Fruit fly (Drosophila melanogaster): Measurements from ENCODE around the gene CG42460.

Gene CG42460

dm6 chr2L:3354642-3355380 is 33.5 kb downstream of the CG42460 start, which contains the start of gene E23 (continued):
- TF ChIP-seq abd-A (tag; optimal IDR thresholded peaks at IDR 0.05) (peak; percentile 87), CG13123 (GFP tag; optimal IDR thresholded peaks at IDR 0.05) (peak; percentile 97), Doc2 (GFP tag; IDR thresholded peaks at IDR 0.05) (no peak; the same call in none of the 2 replicates), Poxn (GFP tag; IDR thresholded peaks at IDR 0.05) (peak; percentile 89), nom (GFP tag; optimal IDR thresholded peaks at IDR 0.05) (peak; percentile 92), CG12744 (GFP tag; optimal IDR thresholded peaks at IDR 0.05) (peak; percentile 93), slbo (GFP tag; IDR thresholded peaks at IDR 0.05) (peak; percentile 98), kni (GFP tag; optimal IDR thresholded peaks at IDR 0.05) (peak; percentile 96), unc-4 (GFP tag; IDR thresholded peaks at IDR 0.05; ENCODE audit: partially characterized antibody) (peak; percentile 40; the same call in 1 of the 2 replicates), H15 (GFP tag; IDR thresholded peaks at IDR 0.05) (peak; percentile 98), CG2712 (tag; optimal IDR thresholded peaks at IDR 0.05) (peak; percentile 100), bbx (GFP tag; IDR thresholded peaks at IDR 0.05; ENCODE audit: partially characterized antibody) (peak; percentile 69; the same call in 1 of the 2 replicates), Taf1 (GFP tag; IDR thresholded peaks at IDR 0.05) (peak; percentile 92), dati (GFP tag; IDR thresholded peaks at IDR 0.05) (peak; percentile 49; the same call in 1 of the 2 replicates), Atf-2 (GFP tag; optimal IDR thresholded peaks at IDR 0.05) (peak; percentile 95), gfzf (GFP tag; optimal IDR thresholded peaks at IDR 0.05) (no peak), CG17328 (GFP tag; IDR thresholded peaks at IDR 0.05) (peak; percentile 97), Six4 (GFP tag; optimal IDR thresholded peaks at IDR 0.05) (peak; percentile 98), br (optimal IDR thresholded peaks at IDR 0.05) (no peak), sug (tag; optimal IDR thresholded peaks at IDR 0.05) (peak; percentile 97), Antp (GFP tag; optimal IDR thresholded peaks at IDR 0.05) (peak; percentile 92), phol (tag; optimal IDR thresholded peaks at IDR 0.05) (peak; percentile 99), sd (tag; optimal IDR thresholded peaks at IDR 0.05) (peak; percentile 95), lbe (GFP tag; optimal IDR thresholded peaks at IDR 0.05) (peak; percentile 93), CG6683 (GFP tag; optimal IDR thresholded peaks at IDR 0.05) (peak; percentile 97), CG7271 (tag; optimal IDR thresholded peaks at IDR 0.05) (peak; percentile 83), Gsc (GFP tag; IDR thresholded peaks at IDR 0.05) (peak; percentile 92), HLHmδ (GFP tag; optimal IDR thresholded peaks at IDR 0.05) (peak; percentile 7), CG32532 (GFP tag; IDR thresholded peaks at IDR 0.05) (peak; percentile 98), TFAM (GFP tag; optimal IDR thresholded peaks at IDR 0.05) (peak; percentile 90), ranshi (GFP tag; IDR thresholded peaks at IDR 0.05) (peak; percentile 97), CG10209 (GFP tag; optimal IDR thresholded peaks at IDR 0.05) (peak; percentile 99), cad (GFP tag; optimal IDR thresholded peaks at IDR 0.05) (no peak), CG9437 (GFP tag; optimal IDR thresholded peaks at IDR 0.05) (peak; percentile 97), CG9797 (GFP tag; optimal IDR thresholded peaks at IDR 0.05) (peak; percentile 56), CG12769 (tag; optimal IDR thresholded peaks at IDR 0.05) (peak; percentile 89), CG33213 (GFP tag; optimal IDR thresholded peaks at IDR 0.05) (peak; percentile 91), Kr (GFP tag; optimal IDR thresholded peaks at IDR 0.05) (peak; percentile 83), gsb (GFP tag; IDR thresholded peaks at IDR 0.05) (peak; percentile 97), CG14050 (GFP tag; IDR thresholded peaks at IDR 0.05) (peak; percentile 97), Ada2b (GFP tag; IDR thresholded peaks at IDR 0.05) (peak; percentile 97), amos (GFP tag; IDR thresholded peaks at IDR 0.05; ENCODE audit: partially characterized antibody) (peak; percentile 58; the same call in 1 of the 2 replicates), aop (GFP tag; IDR thresholded peaks at IDR 0.05) (peak; percentile 90), cas (GFP tag; IDR thresholded peaks at IDR 0.05) (peak; percentile 95), NfI (GFP tag; optimal IDR thresholded peaks at IDR 0.05) (peak; percentile 99), Gug (GFP tag; IDR thresholded peaks at IDR 0.05) (peak; percentile 97), fd64A (GFP tag; optimal IDR thresholded peaks at IDR 0.05) (peak; percentile 92), CTCF (GFP tag; optimal IDR thresholded peaks at IDR 0.05) (peak; percentile 74), Mes4 (GFP tag; optimal IDR thresholded peaks at IDR 0.05) (peak; percentile 91), dm (GFP tag; optimal IDR thresholded peaks at IDR 0.05) (peak; percentile 91)
